Worm (Caenorhabditis elegans): Measurements from ENCODE around the gene F17E9.18.

DNA sequence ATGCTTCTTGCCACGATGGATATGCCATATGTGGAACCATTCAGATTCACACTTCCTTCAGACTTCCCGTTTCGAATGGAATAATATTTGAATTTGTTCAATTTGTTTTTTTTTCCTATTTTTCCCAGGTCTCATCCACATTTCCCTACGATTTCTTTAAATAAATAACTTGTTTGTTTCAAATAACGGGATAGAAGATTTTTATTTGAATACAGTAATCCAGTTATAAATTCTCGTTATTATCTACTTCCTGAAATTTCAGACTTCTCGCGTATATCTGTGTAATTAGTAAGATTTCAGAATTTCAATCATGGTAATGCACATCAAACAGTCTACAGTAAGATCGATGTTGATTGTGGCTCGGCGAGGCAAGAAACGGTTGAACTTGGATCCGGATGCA is 46.5 kb downstream of the F17E9.18 start, which contains the start of gene F35H10.5:
- TF ChIP-seq pha-4 (tag; optimal IDR thresholded peaks at IDR 0.05) (no peak), nfya-1 (tag; optimal IDR thresholded peaks at IDR 0.05) (no peak), fkh-10 (GFP tag; optimal IDR thresholded peaks at IDR 0.05) (no peak), nhr-11 (tag; optimal IDR thresholded peaks at IDR 0.05) (no peak), ama-1 (optimal IDR thresholded peaks at IDR 0.05) (no peak), che-1 (tag; optimal IDR thresholded peaks at IDR 0.05) (no peak), C08G9.2 (tag; optimal IDR thresholded peaks at IDR 0.05) (no peak), gmeb-2 (tag; optimal IDR thresholded peaks at IDR 0.05) (no peak), ttx-3 (tag; optimal IDR thresholded peaks at IDR 0.05) (no peak), tbx-7 (tag; optimal IDR thresholded peaks at IDR 0.05) (no peak), ceh-9 (tag; optimal IDR thresholded peaks at IDR 0.05) (no peak), zip-5 (tag; optimal IDR thresholded peaks at IDR 0.05) (no peak)

Measured in whole organism, late embryonic.